Worm (Caenorhabditis elegans) whole organism, L4 larva: ENCODE data around the gene F26F4.2.

Experiments used
- F37D6.2 ChIP-seq: sonication (generic microtip); optimal IDR thresholded peaks from 2 replicates; lab custom pipeline; 2016; ENCODE audit warnings: mild to moderate bottlenecking, missing genetic modification characterization, missing compliant biosample characterization
- aha-1 ChIP-seq: fragments of 150-350 bp; peaks from one replicate; lab custom pipeline; 2014; ENCODE audit warnings: missing biosample characterization, missing genetic modification characterization
- ceh-82 ChIP-seq: sonication (generic microtip); optimal IDR thresholded peaks from 2 replicates; lab custom pipeline; 2017; ENCODE audit warnings: missing biosample characterization, missing genetic modification characterization
- lin-13 ChIP-seq: fragments of 150-350 bp; optimal IDR thresholded peaks from 2 replicates; lab custom pipeline; 2014; ENCODE audit warnings: missing biosample characterization, missing genetic modification reagents, missing genetic modification characterization
- nhr-11 ChIP-seq: fragments of 150-350 bp; optimal IDR thresholded peaks from 2 replicates; lab custom pipeline; 2014; ENCODE audit warnings: missing biosample characterization, missing genetic modification characterization
- unc-130 ChIP-seq: sonication (generic microtip); optimal IDR thresholded peaks from 2 replicates; lab custom pipeline; 2016; ENCODE audit warnings: missing genetic modification reagents, missing genetic modification characterization, missing compliant biosample characterization
- unc-62 ChIP-seq, 3 experiments: fragments of 150-350 bp in 1 of 3; sonication (generic microtip); optimal IDR thresholded peaks in 2 of 3; peaks in 1 of 3; 1 replicate in 1 of 3; 2 replicates in 2 of 3; lab custom pipeline; 2014 to 2017; ENCODE audit warnings: missing biosample characterization in 3 of 3, missing genetic modification characterization in 3 of 3, missing genetic modification reagents in 3 of 3, missing genotype in 1 of 3
- zag-1 ChIP-seq: fragments of 150-350 bp; optimal IDR thresholded peaks from 2 replicates; lab custom pipeline; 2014; ENCODE audit warnings: missing biosample characterization, missing genetic modification characterization

- TF ChIP-seq unc-62 (GFP tag; optimal IDR thresholded peaks at IDR 0.05 in 1 of 2; lab: Kevin White, UChicago) (no peak), unc-62 (tag; optimal IDR thresholded peaks at IDR 0.05; lab: Kevin White, UChicago) (no peak), F37D6.2 (tag; lab: Kevin White, UChicago) (no peak), nhr-11 (tag; lab: Kevin White, UChicago) (no peak), aha-1 (tag; lab: Kevin White, UChicago) (no peak), unc-130 (GFP tag; lab: Kevin White, UChicago) (no peak), ceh-82 (tag; lab: Kevin White, UChicago) (no peak), zag-1 (no peak), lin-13 (GFP tag; lab: Kevin White, UChicago) (no peak)
Measured at ce11 chrIII:4903784-4904183, 7.3 kb upstream of the F26F4.2 start, which contains the start of gene kbp-2.
